Fruit fly (Drosophila melanogaster) whole organism: Measurements from ENCODE around the gene CG34307.

Experiments
- pan ChIP-seq: fragments of >200 bp; optimal IDR thresholded peaks from 2 replicates; lab custom pipeline; 2017
- psq ChIP-seq: fragments of >200 bp; optimal IDR thresholded peaks from 2 replicates; lab custom pipeline; 2017
- usp ChIP-seq: fragments of >200 bp; optimal IDR thresholded peaks from 2 replicates; lab custom pipeline; 2017; ENCODE audit warnings: missing biosample characterization, missing genetic modification characterization, mixed read lengths

DNA sequence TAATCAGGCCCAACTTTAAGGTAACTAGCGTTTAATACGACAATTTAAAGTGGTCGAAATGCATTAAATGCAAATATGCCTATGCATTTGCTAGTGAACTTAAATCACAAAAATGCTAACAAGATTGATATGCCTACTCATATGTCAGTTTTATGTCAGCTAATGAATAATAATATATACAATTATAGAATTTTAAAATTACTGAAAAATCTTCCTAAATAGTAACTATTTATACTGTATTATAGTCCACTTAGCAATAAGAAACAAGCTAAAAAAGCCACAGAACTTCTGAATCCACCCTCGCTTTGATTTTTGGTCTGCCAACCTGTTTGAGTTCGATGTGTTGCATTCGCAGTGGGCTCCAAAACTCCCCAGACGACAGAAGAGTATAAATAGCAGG, 27.7 kb upstream of the CG34307 start:
- no peak for TF ChIP-seq usp (GFP tag; lab: Kevin White, UChicago)
- no peak for TF ChIP-seq psq (lab: Kevin White, UChicago)
- TF ChIP-seq pan (lab: Kevin White, UChicago) = no peak
